Fruit fly (Drosophila melanogaster) whole organism, embryonic: Measurements from ENCODE around the gene SkpD.

ENCODE experiments used
- ATbp ChIP-seq: fragments of 200-800 bp; sonication (Bioruptor generic); optimal IDR thresholded peaks from 2 replicates; lab custom pipeline; 2017; ENCODE audit warnings: missing biosample characterization, mild to moderate bottlenecking, missing genetic modification characterization, missing genetic modification reagents
- CG10209 ChIP-seq: fragments of 200-800 bp; sonication (Bioruptor generic); optimal IDR thresholded peaks from 3 replicates; lab custom pipeline; 2017; ENCODE audit warnings: missing biosample characterization, mild to moderate bottlenecking, missing genetic modification characterization, missing genetic modification reagents
- CG10959 ChIP-seq: fragments of 200-800 bp; sonication (Bioruptor generic); IDR thresholded peaks from 2 replicates; pipeline ENCODE4 v1.3.6; 2022; ENCODE audit warnings: missing biosample characterization, missing genetic modification characterization
- CG13424 ChIP-seq: fragments of 200-800 bp; sonication (Bioruptor generic); optimal IDR thresholded peaks from 2 replicates; lab custom pipeline; 2019; ENCODE audit warnings: missing biosample characterization, mild to moderate bottlenecking, missing genetic modification characterization, moderate library complexity
- CG14050 ChIP-seq: fragments of 200-800 bp; sonication (Bioruptor generic); IDR thresholded peaks from 3 replicates; pipeline ENCODE4 v1.3.6; 2022; ENCODE audit warnings: missing biosample characterization, missing genetic modification characterization
- CG14710 ChIP-seq: fragments of 200-800 bp; sonication (Bioruptor generic); optimal IDR thresholded peaks from 3 replicates; lab custom pipeline; 2019; ENCODE audit warnings: missing biosample characterization, mild to moderate bottlenecking, missing genetic modification characterization, moderate library complexity
- CG15073 ChIP-seq: fragments of 200-800 bp; sonication (Bioruptor generic); optimal IDR thresholded peaks from 2 replicates; lab custom pipeline; 2016; ENCODE audit warnings: missing biosample characterization, missing genetic modification characterization
- CG15696 ChIP-seq: fragments of 200-800 bp; sonication (Bioruptor generic); optimal IDR thresholded peaks from 2 replicates; lab custom pipeline; 2019; ENCODE audit warnings: missing biosample characterization, mild to moderate bottlenecking, missing genetic modification characterization, moderate library complexity
- CG1603 ChIP-seq: fragments of 200-800 bp; sonication (Bioruptor generic); optimal IDR thresholded peaks from 2 replicates; lab custom pipeline; 2019; ENCODE audit warnings: missing biosample characterization, mild to moderate bottlenecking, missing genetic modification characterization, moderate library complexity
- CG16813 ChIP-seq: fragments of 200-800 bp; sonication (Bioruptor generic); IDR thresholded peaks from 3 replicates; pipeline ENCODE4 v1.3.6; 2022; ENCODE audit warnings: missing biosample characterization, missing genetic modification characterization; ENCODE audit not compliant: partially characterized antibody
- CG18476 ChIP-seq: fragments of 200-800 bp; sonication (Bioruptor generic); optimal IDR thresholded peaks from 2 replicates; lab custom pipeline; 2016; ENCODE audit warnings: missing biosample characterization, mild to moderate bottlenecking, missing genetic modification characterization
- CG4282 ChIP-seq: fragments of 200-800 bp; sonication (Bioruptor generic); optimal IDR thresholded peaks from 2 replicates; lab custom pipeline; 2016; ENCODE audit warnings: missing biosample characterization, missing genetic modification characterization
- CG4424 ChIP-seq: fragments of 200-800 bp; sonication (Bioruptor generic); optimal IDR thresholded peaks from 3 replicates; lab custom pipeline; 2016; ENCODE audit warnings: missing biosample characterization, missing genetic modification characterization
- CG4820 ChIP-seq: fragments of 200-800 bp; sonication (Bioruptor generic); optimal IDR thresholded peaks from 3 replicates; lab custom pipeline; 2016; ENCODE audit warnings: missing biosample characterization, missing genetic modification characterization
- CG6791 ChIP-seq: fragments of 200-800 bp; sonication (Bioruptor generic); IDR thresholded peaks from 3 replicates; pipeline ENCODE4 v1.3.6; 2022; ENCODE audit warnings: missing biosample characterization, missing genetic modification characterization; ENCODE audit not compliant: partially characterized antibody
- CG8290 ChIP-seq, 3 experiments: fragments of 200-800 bp; sonication (Bioruptor generic); optimal IDR thresholded peaks; 2 replicates each; lab custom pipeline; 2016 to 2019; ENCODE audit warnings: missing biosample characterization in 3 of 3, missing genetic modification characterization in 3 of 3, mild to moderate bottlenecking in 2 of 3, moderate library complexity in 1 of 3
- CG8944 ChIP-seq: fragments of 200-800 bp; sonication (Bioruptor generic); optimal IDR thresholded peaks from 3 replicates; lab custom pipeline; 2016; ENCODE audit warnings: missing biosample characterization, missing genetic modification characterization
- Camta ChIP-seq: fragments of 200-800 bp; sonication (Bioruptor generic); optimal IDR thresholded peaks from 2 replicates; lab custom pipeline; 2016; ENCODE audit warnings: missing biosample characterization, missing genetic modification characterization
- D19B ChIP-seq: fragments of 200-800 bp; sonication (Bioruptor generic); optimal IDR thresholded peaks from 2 replicates; lab custom pipeline; 2017; ENCODE audit warnings: missing biosample characterization, mild to moderate bottlenecking, missing genetic modification characterization
- Dip3 ChIP-seq: fragments of 200-800 bp; sonication (Bioruptor generic); optimal IDR thresholded peaks from 3 replicates; lab custom pipeline; 2016; ENCODE audit warnings: missing biosample characterization, missing genetic modification characterization
- Dll ChIP-seq: fragments of 200-800 bp; sonication (Bioruptor generic); IDR thresholded peaks from 4 replicates; pipeline ENCODE4 v1.3.6; 2022; ENCODE audit warnings: missing biosample characterization, missing genetic modification characterization; ENCODE audit not compliant: partially characterized antibody
- Hr78 ChIP-seq, 2 experiments: fragments of 200-800 bp in 1 of 2; fragments of >200 bp in 1 of 2; sonication (Bioruptor generic) in 1 of 2; optimal IDR thresholded peaks; 2 replicates each; lab custom pipeline; 2017 to 2019; ENCODE audit warnings: missing biosample characterization in 2 of 2, missing genetic modification characterization in 2 of 2, mild to moderate bottlenecking in 1 of 2, moderate library complexity in 1 of 2
- Mes4 ChIP-seq: fragments of 200-800 bp; sonication (Bioruptor generic); optimal IDR thresholded peaks from 2 replicates; lab custom pipeline; 2016; ENCODE audit warnings: missing biosample characterization, missing genetic modification characterization
- NFAT ChIP-seq: fragments of 200-800 bp; sonication (Bioruptor generic); IDR thresholded peaks from 2 replicates; pipeline ENCODE4 v1.3.6; 2022; ENCODE audit warnings: missing biosample characterization, missing genetic modification characterization
- Oaz ChIP-seq: fragments of 200-800 bp; sonication (Bioruptor generic); IDR thresholded peaks from 2 replicates; pipeline ENCODE4 v1.3.6; 2022; ENCODE audit warnings: missing biosample characterization, missing genetic modification characterization
- Sry-β ChIP-seq: fragments of 200-800 bp; sonication (Bioruptor generic); optimal IDR thresholded peaks from 2 replicates; lab custom pipeline; 2018; ENCODE audit warnings: missing biosample characterization, mild to moderate bottlenecking, missing genetic modification characterization, moderate library complexity
- al ChIP-seq: fragments of 200-800 bp; sonication (Bioruptor generic); IDR thresholded peaks from 2 replicates; pipeline ENCODE4 v1.3.6; 2022; ENCODE audit warnings: missing biosample characterization, missing genetic modification characterization
- bigmax ChIP-seq: fragments of 200-800 bp; sonication (Bioruptor generic); optimal IDR thresholded peaks from 2 replicates; lab custom pipeline; 2018; ENCODE audit warnings: missing biosample characterization, mild to moderate bottlenecking, missing genetic modification characterization
- br ChIP-seq: fragments of >200 bp; optimal IDR thresholded peaks from 2 replicates; lab custom pipeline; 2017
- crc ChIP-seq: fragments of 200-800 bp; sonication (Bioruptor generic); optimal IDR thresholded peaks from 2 replicates; lab custom pipeline; 2016; ENCODE audit warnings: missing biosample characterization, missing genetic modification characterization
- crol ChIP-seq: fragments of 200-800 bp; sonication (Bioruptor generic); IDR thresholded peaks from 2 replicates; pipeline ENCODE4 v1.3.6; 2022; ENCODE audit warnings: missing biosample characterization, missing genetic modification characterization
- crp ChIP-seq, 2 experiments: fragments of 200-800 bp; sonication (Bioruptor generic); optimal IDR thresholded peaks; 2 replicates in 1 of 2; 3 replicates in 1 of 2; lab custom pipeline; 2017; ENCODE audit warnings: missing biosample characterization in 2 of 2, missing genetic modification characterization in 2 of 2, mild to moderate bottlenecking in 1 of 2, moderate library complexity in 1 of 2
- dmrt11E ChIP-seq: fragments of 200-800 bp; sonication (Bioruptor generic); optimal IDR thresholded peaks from 3 replicates; lab custom pipeline; 2018; ENCODE audit warnings: missing biosample characterization, mild to moderate bottlenecking, missing genetic modification characterization, moderate library complexity
- grau ChIP-seq: fragments of 200-800 bp; optimal IDR thresholded peaks from 3 replicates; lab custom pipeline; 2019; ENCODE audit warnings: missing biosample characterization, mild to moderate bottlenecking, missing genetic modification characterization, moderate library complexity
- hbn ChIP-seq: fragments of 200-800 bp; sonication (Bioruptor generic); IDR thresholded peaks from 2 replicates; pipeline ENCODE4 v1.3.6; 2022; ENCODE audit warnings: missing biosample characterization, missing genetic modification characterization; ENCODE audit not compliant: partially characterized antibody
- insv ChIP-seq, 2 experiments: fragments of 200-800 bp; sonication (Bioruptor generic); optimal IDR thresholded peaks; 3 replicates each; lab custom pipeline; 2016 to 2018; ENCODE audit warnings: missing biosample characterization in 2 of 2, missing genetic modification characterization in 2 of 2
- jing ChIP-seq: fragments of 200-800 bp; sonication (Bioruptor generic); optimal IDR thresholded peaks from 2 replicates; lab custom pipeline; 2018; ENCODE audit warnings: missing biosample characterization, mild to moderate bottlenecking, missing genetic modification characterization
- jumu ChIP-seq: fragments of 200-800 bp; sonication (Bioruptor generic); optimal IDR thresholded peaks from 3 replicates; lab custom pipeline; 2016; ENCODE audit warnings: missing biosample characterization, missing genetic modification characterization
- kah ChIP-seq: fragments of 200-800 bp; sonication (Bioruptor generic); optimal IDR thresholded peaks from 2 replicates; lab custom pipeline; 2018; ENCODE audit warnings: missing biosample characterization, mild to moderate bottlenecking, missing genetic modification characterization
- mam ChIP-seq: fragments of 200-800 bp; sonication (Bioruptor generic); optimal IDR thresholded peaks from 3 replicates; lab custom pipeline; 2016; ENCODE audit warnings: missing biosample characterization, missing genetic modification characterization
- nmo ChIP-seq: fragments of 200-800 bp; sonication (Bioruptor generic); optimal IDR thresholded peaks from 2 replicates; lab custom pipeline; 2018; ENCODE audit warnings: missing biosample characterization, mild to moderate bottlenecking, missing genetic modification characterization, moderate library complexity
- otp ChIP-seq: fragments of 200-800 bp; sonication (Bioruptor generic); IDR thresholded peaks from 3 replicates; pipeline ENCODE4, ENCODE4 v1.3.6; 2022; ENCODE audit warnings: missing biosample characterization, missing genetic modification characterization
- prd ChIP-seq, 3 experiments: fragments of >200 bp in 2 of 3; fragments of 200-800 bp in 1 of 3; sonication (Bioruptor generic) in 1 of 3; optimal IDR thresholded peaks in 2 of 3; IDR thresholded peaks in 1 of 3; 2 replicates in 2 of 3; 3 replicates in 1 of 3; pipeline versions ENCODE4 v1.3.6 to Lab custom; 2017 to 2022; ENCODE audit warnings: missing biosample characterization in 1 of 3, missing genetic modification characterization in 1 of 3
- schlank ChIP-seq: fragments of 200-800 bp; sonication (Bioruptor generic); optimal IDR thresholded peaks from 2 replicates; lab custom pipeline; 2018; ENCODE audit warnings: missing biosample characterization, mild to moderate bottlenecking, missing genetic modification characterization
- seq ChIP-seq: fragments of 200-800 bp; sonication (Bioruptor generic); IDR thresholded peaks from 2 replicates; pipeline ENCODE4 v1.3.6; 2022; ENCODE audit warnings: missing biosample characterization, missing genetic modification characterization
- sisA ChIP-seq: fragments of 200-800 bp; sonication (Bioruptor generic); IDR thresholded peaks from 2 replicates; pipeline ENCODE4 v1.3.6; 2022; ENCODE audit warnings: missing biosample characterization, missing genetic modification characterization
- ssp ChIP-seq: fragments of 200-800 bp; sonication (Bioruptor generic); IDR thresholded peaks from 2 replicates; pipeline ENCODE4 v1.3.6; 2022; ENCODE audit warnings: missing biosample characterization, missing genetic modification characterization
- tll ChIP-seq, 2 experiments: fragments of 200-800 bp in 1 of 2; fragments of >200 bp in 1 of 2; sonication (Bioruptor generic) in 1 of 2; optimal IDR thresholded peaks; 2 replicates each; lab custom pipeline; 2017 to 2019; ENCODE audit warnings: missing biosample characterization in 2 of 2, missing genetic modification characterization in 2 of 2, mild to moderate bottlenecking in 1 of 2, moderate library complexity in 1 of 2
- tna ChIP-seq: fragments of 200-800 bp; sonication (Bioruptor generic); IDR thresholded peaks from 2 replicates; pipeline ENCODE4 v1.3.6; 2022; ENCODE audit warnings: missing biosample characterization, missing genetic modification characterization; ENCODE audit not compliant: partially characterized antibody
- zf30C ChIP-seq: fragments of 200-800 bp; sonication (Bioruptor generic); optimal IDR thresholded peaks from 3 replicates; lab custom pipeline; 2018; ENCODE audit warnings: missing biosample characterization, mild to moderate bottlenecking, missing genetic modification characterization

Gene SkpD

DNA sequence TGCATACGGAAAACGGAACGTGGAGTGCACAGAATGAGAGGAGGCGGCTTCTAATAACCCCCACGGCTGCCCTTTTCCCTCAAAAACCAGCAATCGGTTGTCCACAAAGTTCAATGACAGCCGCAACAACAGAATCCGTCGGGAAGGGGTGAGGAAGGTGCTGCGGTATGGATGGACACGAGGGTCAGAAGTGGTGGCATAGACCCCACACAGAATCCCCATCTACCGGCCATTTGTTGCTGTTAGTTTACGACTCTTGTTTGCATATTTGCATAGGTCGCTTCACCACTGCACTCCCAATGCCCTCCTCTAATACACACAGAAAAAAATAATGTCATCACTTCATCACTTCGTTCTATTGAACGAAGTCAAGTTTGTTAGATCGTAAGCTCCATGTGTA, 26.5 kb downstream of the SkpD start (continued):
- TF ChIP-seq CG8290 (GFP tag; optimal IDR thresholded peaks at IDR 0.05; lab: Kevin White, UChicago) (peak; percentile 27), CG8290 (tag; optimal IDR thresholded peaks at IDR 0.05; lab: Kevin White, UChicago) (no peak), Sry-β (GFP tag; lab: Kevin White, UChicago) (no peak), insv (GFP tag; optimal IDR thresholded peaks at IDR 0.05; lab: Kevin White, UChicago) (no peak), CG4820 (GFP tag; lab: Kevin White, UChicago) (peak; percentile 17), CG15073 (GFP tag; lab: Kevin White, UChicago) (no peak), hbn (no peak), seq (no peak), ATbp (GFP tag; lab: Kevin White, UChicago) (peak; percentile 38), sisA (no peak), dmrt11E (tag; lab: Kevin White, UChicago) (peak; percentile 40), Dll (GFP tag; lab: Robert Waterston, UW) (no peak), CG10209 (GFP tag; lab: Kevin White, UChicago) (peak; percentile 2), CG15696 (tag; lab: Kevin White, UChicago) (peak; percentile 51), tll (GFP tag; optimal IDR thresholded peaks at IDR 0.05; lab: Kevin White, UChicago) (no peak), prd (optimal IDR thresholded peaks at IDR 0.05; lab: Kevin White, UChicago) (no peak), prd (GFP tag; IDR thresholded peaks at IDR 0.05; lab: Robert Waterston, UW) (0 out of 3 replicates have a peak, but pooled peaks have one; percentile 5), Camta (GFP tag; lab: Kevin White, UChicago) (no peak), al (no peak), CG8944 (GFP tag; lab: Kevin White, UChicago) (peak; percentile 17), jumu (GFP tag; lab: Kevin White, UChicago) (no peak), ssp (GFP tag; lab: Robert Waterston, UW) (no peak), crc (no peak), CG13424 (tag; lab: Kevin White, UChicago) (no peak), schlank (no peak), CG16813 (GFP tag; lab: Robert Waterston, UW) (no peak), CG14050 (GFP tag; lab: Robert Waterston, UW) (no peak), crol (GFP tag; lab: Robert Waterston, UW) (peak; percentile 57), otp (no peak; the same call in 2 of the 3 replicates), zf30C (GFP tag; lab: Kevin White, UChicago) (no peak), br (no peak), mam (no peak), CG6791 (GFP tag; lab: Robert Waterston, UW) (no peak), D19B (GFP tag; lab: Kevin White, UChicago) (no peak), CG4282 (GFP tag; lab: Kevin White, UChicago) (no peak), CG18476 (no peak), NFAT (GFP tag; lab: Robert Waterston, UW) (no peak), jing (no peak), kah (GFP tag; lab: Kevin White, UChicago) (no peak), crp (GFP tag; optimal IDR thresholded peaks at IDR 0.05; lab: Kevin White, UChicago) (no peak), Dip3 (GFP tag; lab: Kevin White, UChicago) (no peak), grau (tag; lab: Kevin White, UChicago) (no peak), CG14710 (tag; lab: Kevin White, UChicago) (peak; percentile 19), tna (GFP tag; lab: Robert Waterston, UW) (no peak), bigmax (GFP tag; lab: Kevin White, UChicago) (no peak), CG4424 (no peak), Oaz (GFP tag; lab: Robert Waterston, UW) (no peak), Mes4 (GFP tag; lab: Kevin White, UChicago) (peak; percentile 10), CG1603 (tag; lab: Kevin White, UChicago) (peak; percentile 43), nmo (GFP tag; lab: Kevin White, UChicago) (no peak), CG10959 (no peak), Hr78 (GFP tag; optimal IDR thresholded peaks at IDR 0.05; lab: Kevin White, UChicago) (peak in 1 of 2 experiments; percentile 57)
